Fruit fly (Drosophila melanogaster) whole organism: Measurements from ENCODE around the gene CG11755.

ENCODE experiments used
- CG8478 ChIP-seq: fragments of >200 bp; optimal IDR thresholded peaks from 2 replicates; lab custom pipeline; 2018; ENCODE audit warnings: inconsistent platforms
- Dll ChIP-seq: fragments of >200 bp; optimal IDR thresholded peaks from 2 replicates; lab custom pipeline; 2017
- EcR ChIP-seq, 2 experiments: fragments of >200 bp; optimal IDR thresholded peaks; 2 replicates each; lab custom pipeline; 2017; ENCODE audit warnings: missing biosample characterization in 2 of 2, missing genetic modification characterization in 2 of 2, missing genetic modification reagents in 2 of 2
- pan ChIP-seq: fragments of >200 bp; optimal IDR thresholded peaks from 2 replicates; lab custom pipeline; 2017
- psq ChIP-seq: fragments of >200 bp; optimal IDR thresholded peaks from 2 replicates; lab custom pipeline; 2017
- usp ChIP-seq: fragments of >200 bp; optimal IDR thresholded peaks from 2 replicates; lab custom pipeline; 2017; ENCODE audit warnings: missing biosample characterization, missing genetic modification characterization, mixed read lengths

The CG11755 gene

dm6 chr3R:8725179-8725578, 48.5 kb downstream of the CG11755 start, which contains the start of gene ouib:
TSS of gene ouib (plus strand) at chr3R:8725479.
- no peak for TF ChIP-seq CG8478 (lab: Kevin White, UChicago)
- TF ChIP-seq usp (GFP tag; lab: Kevin White, UChicago): no peak
- TF ChIP-seq EcR (GFP tag; optimal IDR thresholded peaks at IDR 0.05; lab: Kevin White, UChicago): no peak
- TF ChIP-seq pan: no peak
- no peak for TF ChIP-seq Dll (lab: Kevin White, UChicago)
- TF ChIP-seq psq (lab: Kevin White, UChicago): no peak

- TF ChIP-seq psq (lab: Kevin White, UChicago): no peak
- no peak for TF ChIP-seq Dll (lab: Kevin White, UChicago)
- TF ChIP-seq EcR (GFP tag; optimal IDR thresholded peaks at IDR 0.05; lab: Kevin White, UChicago): no peak
- TF ChIP-seq CG8478 (lab: Kevin White, UChicago): no peak
- no peak for TF ChIP-seq usp (GFP tag; lab: Kevin White, UChicago)
- no peak for TF ChIP-seq pan
These were observed 49.9 kb downstream of the CG11755 start, which contains the start of gene CG8159 for dm6 chr3R:8726632-8727031. TSS of gene CG8159 (plus strand) at chr3R:8726854.
